Fruit fly (Drosophila melanogaster) whole organism, embryonic: ENCODE data around the gene Tom.

Experiments used
- Awh ChIP-seq: fragments of 200-800 bp; sonication (Bioruptor generic); IDR thresholded peaks from 2 replicates; pipeline ENCODE4, ENCODE4 v1.3.6; 2022; ENCODE audit warnings: missing biosample characterization, missing genetic modification characterization
- Bteb2 ChIP-seq: fragments of 200-800 bp; sonication (Bioruptor generic); optimal IDR thresholded peaks from 2 replicates; lab custom pipeline; 2016; ENCODE audit warnings: missing biosample characterization, missing genetic modification characterization
- C15 ChIP-seq: fragments of 200-800 bp; sonication (Bioruptor generic); IDR thresholded peaks from 3 replicates; pipeline ENCODE4 v1.3.6; 2022; ENCODE audit warnings: missing biosample characterization, missing genetic modification characterization
- CG11456 ChIP-seq: fragments of 200-800 bp; sonication (Bioruptor generic); IDR thresholded peaks from 3 replicates; pipeline ENCODE4 v1.3.6; 2022; ENCODE audit warnings: missing biosample characterization, missing genetic modification characterization
- CG11696 ChIP-seq: fragments of 200-800 bp; sonication (Bioruptor generic); IDR thresholded peaks from 2 replicates; pipeline ENCODE4 v1.3.6; 2022; ENCODE audit warnings: missing biosample characterization, missing genetic modification characterization
- CG1233 ChIP-seq: fragments of 200-800 bp; sonication (Bioruptor generic); optimal IDR thresholded peaks from 4 replicates; lab custom pipeline; 2018; ENCODE audit warnings: missing biosample characterization, mild to moderate bottlenecking, missing genetic modification characterization
- CG12744 ChIP-seq: fragments of 200-800 bp; sonication (Bioruptor generic); optimal IDR thresholded peaks from 2 replicates; lab custom pipeline; 2016; ENCODE audit warnings: missing biosample characterization, missing genetic modification characterization
- CG13296 ChIP-seq: fragments of 200-800 bp; sonication (Bioruptor generic); optimal IDR thresholded peaks from 3 replicates; lab custom pipeline; 2018; ENCODE audit warnings: missing biosample characterization, mild to moderate bottlenecking, missing genetic modification characterization
- CG14014 ChIP-seq: fragments of 200-800 bp; sonication (Bioruptor generic); IDR thresholded peaks from 2 replicates; pipeline ENCODE4 v1.3.6; 2022; ENCODE audit warnings: missing biosample characterization, missing genetic modification characterization
- CG14050 ChIP-seq: fragments of 200-800 bp; sonication (Bioruptor generic); IDR thresholded peaks from 3 replicates; pipeline ENCODE4 v1.3.6; 2022; ENCODE audit warnings: missing biosample characterization, missing genetic modification characterization
- CG15073 ChIP-seq: fragments of 200-800 bp; sonication (Bioruptor generic); optimal IDR thresholded peaks from 2 replicates; lab custom pipeline; 2016; ENCODE audit warnings: missing biosample characterization, missing genetic modification characterization
- CG17568 ChIP-seq: fragments of 200-800 bp; sonication (Bioruptor generic); optimal IDR thresholded peaks from 2 replicates; lab custom pipeline; 2018; ENCODE audit warnings: missing biosample characterization, mild to moderate bottlenecking, missing genetic modification characterization, moderate library complexity
- CG17829 ChIP-seq: fragments of 200-800 bp; optimal IDR thresholded peaks from 2 replicates; lab custom pipeline; 2019; ENCODE audit warnings: missing biosample characterization, mild to moderate bottlenecking, missing genetic modification characterization, moderate library complexity
- CG18011 ChIP-seq: fragments of 200-800 bp; sonication (Bioruptor generic); optimal IDR thresholded peaks from 2 replicates; lab custom pipeline; 2017; ENCODE audit warnings: missing biosample characterization, missing genetic modification characterization, mild to moderate bottlenecking, moderate library complexity, missing genotype
- CG2712 ChIP-seq: fragments of 200-800 bp; optimal IDR thresholded peaks from 3 replicates; lab custom pipeline; 2019; ENCODE audit warnings: missing biosample characterization, mild to moderate bottlenecking, missing genetic modification characterization, moderate library complexity
- CG31224 ChIP-seq: fragments of 200-800 bp; sonication (Bioruptor generic); IDR thresholded peaks from 2 replicates; pipeline ENCODE4 v1.3.6; 2022; ENCODE audit warnings: missing biosample characterization, missing genetic modification characterization
- CG31365 ChIP-seq: fragments of 200-800 bp; sonication (Bioruptor generic); optimal IDR thresholded peaks from 2 replicates; lab custom pipeline; 2018; ENCODE audit warnings: missing biosample characterization, mild to moderate bottlenecking, missing genetic modification characterization
- CG33213 ChIP-seq: fragments of 200-800 bp; sonication (Bioruptor generic); optimal IDR thresholded peaks from 3 replicates; lab custom pipeline; 2016; ENCODE audit warnings: missing biosample characterization, missing genetic modification characterization
- CG3995 ChIP-seq: fragments of 200-800 bp; sonication (Bioruptor generic); optimal IDR thresholded peaks from 3 replicates; lab custom pipeline; 2016; ENCODE audit warnings: missing biosample characterization, missing genetic modification characterization
- CG4282 ChIP-seq: fragments of 200-800 bp; sonication (Bioruptor generic); optimal IDR thresholded peaks from 2 replicates; lab custom pipeline; 2016; ENCODE audit warnings: missing biosample characterization, missing genetic modification characterization
- CG4820 ChIP-seq: fragments of 200-800 bp; sonication (Bioruptor generic); optimal IDR thresholded peaks from 3 replicates; lab custom pipeline; 2016; ENCODE audit warnings: missing biosample characterization, missing genetic modification characterization
- CG6689 ChIP-seq: fragments of 200-800 bp; sonication (Bioruptor generic); IDR thresholded peaks from 2 replicates; pipeline ENCODE4 v1.3.6; 2022; ENCODE audit warnings: missing biosample characterization, missing genetic modification characterization
- CG7556 ChIP-seq: fragments of 200-800 bp; sonication (Bioruptor generic); optimal IDR thresholded peaks from 2 replicates; lab custom pipeline; 2017; ENCODE audit warnings: missing biosample characterization, mild to moderate bottlenecking, missing genetic modification characterization
- D19B ChIP-seq: fragments of 200-800 bp; sonication (Bioruptor generic); optimal IDR thresholded peaks from 2 replicates; lab custom pipeline; 2017; ENCODE audit warnings: missing biosample characterization, mild to moderate bottlenecking, missing genetic modification characterization
- Dbx ChIP-seq: fragments of 200-800 bp; sonication (Bioruptor generic); IDR thresholded peaks from 3 replicates; pipeline ENCODE4 v1.3.6; 2022; ENCODE audit warnings: missing biosample characterization, missing genetic modification characterization
- Drgx ChIP-seq: fragments of 200-800 bp; sonication (Bioruptor generic); IDR thresholded peaks from 2 replicates; pipeline ENCODE4 v1.3.6; 2022; ENCODE audit warnings: missing biosample characterization, missing genetic modification characterization
- Ets65A ChIP-seq: fragments of 200-800 bp; sonication (Bioruptor generic); peaks from one replicate; lab custom pipeline; 2016; ENCODE audit warnings: missing biosample characterization, missing genetic modification characterization
- HLH3B ChIP-seq: fragments of 200-800 bp; sonication (Bioruptor generic); IDR thresholded peaks from 2 replicates; pipeline ENCODE4 v1.3.6; 2022; ENCODE audit warnings: missing biosample characterization, missing genetic modification characterization
- HLH54F ChIP-seq: fragments of 200-800 bp; sonication (Bioruptor generic); optimal IDR thresholded peaks from 3 replicates; lab custom pipeline; 2016; ENCODE audit warnings: missing biosample characterization, missing genetic modification characterization
- Hsf ChIP-seq: fragments of 200-800 bp; sonication (Bioruptor generic); optimal IDR thresholded peaks from 3 replicates; lab custom pipeline; 2016; ENCODE audit warnings: missing biosample characterization, missing genetic modification characterization
- MESR4 ChIP-seq: fragments of 200-800 bp; sonication (Bioruptor generic); optimal IDR thresholded peaks from 2 replicates; lab custom pipeline; 2018; ENCODE audit warnings: missing biosample characterization, mild to moderate bottlenecking, missing genetic modification characterization, moderate library complexity
- NK7.1 ChIP-seq: fragments of 200-800 bp; sonication (Bioruptor generic); optimal IDR thresholded peaks from 3 replicates; lab custom pipeline; 2016; ENCODE audit warnings: missing biosample characterization, missing genetic modification characterization
- Nf-YA ChIP-seq: fragments of 200-800 bp; sonication (Bioruptor generic); IDR thresholded peaks from 2 replicates; pipeline ENCODE4 v1.3.6; 2022; ENCODE audit warnings: missing biosample characterization, missing genetic modification characterization
- Opbp ChIP-seq: fragments of 200-800 bp; sonication (Bioruptor generic); IDR thresholded peaks from 3 replicates; pipeline ENCODE4 v1.3.6; 2022; ENCODE audit warnings: missing biosample characterization, missing genetic modification characterization; ENCODE audit not compliant: partially characterized antibody
- Side ChIP-seq: fragments of 200-800 bp; sonication (Bioruptor generic); optimal IDR thresholded peaks from 2 replicates; lab custom pipeline; 2016; ENCODE audit warnings: missing biosample characterization, missing genetic modification characterization
- Tbp ChIP-seq: fragments of >200 bp; optimal IDR thresholded peaks from 2 replicates; lab custom pipeline; 2018; ENCODE audit warnings: missing biosample characterization, missing genetic modification characterization
- ab ChIP-seq: fragments of 200-800 bp; sonication (Bioruptor generic); optimal IDR thresholded peaks from 2 replicates; lab custom pipeline; 2016; ENCODE audit warnings: missing biosample characterization, missing genetic modification characterization
- cas ChIP-seq: fragments of 200-800 bp; sonication (Bioruptor generic); IDR thresholded peaks from 2 replicates; pipeline ENCODE4 v1.3.6; 2022; ENCODE audit warnings: missing biosample characterization, missing genetic modification characterization
- dan ChIP-seq: fragments of 200-800 bp; sonication (Bioruptor generic); IDR thresholded peaks from 2 replicates; pipeline ENCODE4 v1.3.6; 2022; ENCODE audit warnings: missing biosample characterization, missing genetic modification characterization
- exex ChIP-seq: fragments of 200-800 bp; sonication (Bioruptor generic); optimal IDR thresholded peaks from 4 replicates; lab custom pipeline; 2018; ENCODE audit warnings: missing biosample characterization, mild to moderate bottlenecking, missing genetic modification characterization, moderate library complexity
- eyg ChIP-seq: fragments of 200-800 bp; sonication (Bioruptor generic); optimal IDR thresholded peaks from 3 replicates; lab custom pipeline; 2016; ENCODE audit warnings: missing biosample characterization, missing genetic modification characterization
- fd102C ChIP-seq: fragments of 200-800 bp; sonication (Bioruptor generic); optimal IDR thresholded peaks from 2 replicates; lab custom pipeline; 2018; ENCODE audit warnings: missing biosample characterization, mild to moderate bottlenecking, missing genetic modification characterization, moderate library complexity
- jing ChIP-seq: fragments of 200-800 bp; sonication (Bioruptor generic); optimal IDR thresholded peaks from 2 replicates; lab custom pipeline; 2018; ENCODE audit warnings: missing biosample characterization, mild to moderate bottlenecking, missing genetic modification characterization
- kay ChIP-seq: fragments of 200-800 bp; sonication (Bioruptor generic); optimal IDR thresholded peaks from 2 replicates; lab custom pipeline; 2016; ENCODE audit warnings: missing biosample characterization, missing genetic modification characterization
- lbe ChIP-seq: fragments of 200-800 bp; sonication (Bioruptor generic); optimal IDR thresholded peaks from 2 replicates; lab custom pipeline; 2016; ENCODE audit warnings: missing biosample characterization, mild to moderate bottlenecking, missing genetic modification characterization
- pfk ChIP-seq: fragments of 200-800 bp; sonication (Bioruptor generic); optimal IDR thresholded peaks from 2 replicates; lab custom pipeline; 2018; ENCODE audit warnings: missing biosample characterization, mild to moderate bottlenecking, missing genetic modification characterization, moderate library complexity
- sisA ChIP-seq: fragments of 200-800 bp; sonication (Bioruptor generic); IDR thresholded peaks from 2 replicates; pipeline ENCODE4 v1.3.6; 2022; ENCODE audit warnings: missing biosample characterization, missing genetic modification characterization
- stc ChIP-seq: fragments of 200-800 bp; sonication (Bioruptor generic); IDR thresholded peaks from 2 replicates; pipeline ENCODE4 v1.3.6; 2022; ENCODE audit warnings: missing biosample characterization, missing genetic modification characterization
- tll ChIP-seq, 2 experiments: fragments of 200-800 bp in 1 of 2; fragments of >200 bp in 1 of 2; sonication (Bioruptor generic) in 1 of 2; optimal IDR thresholded peaks; 2 replicates each; lab custom pipeline; 2017 to 2019; ENCODE audit warnings: missing biosample characterization in 2 of 2, missing genetic modification characterization in 2 of 2, mild to moderate bottlenecking in 1 of 2, moderate library complexity in 1 of 2
- toy ChIP-seq: fragments of 200-800 bp; sonication (Bioruptor generic); IDR thresholded peaks from 2 replicates; pipeline ENCODE4 v1.3.6; 2022; ENCODE audit warnings: missing biosample characterization, missing genetic modification characterization
- zen2 ChIP-seq: fragments of 200-800 bp; sonication (Bioruptor generic); IDR thresholded peaks from 3 replicates; pipeline ENCODE4 v1.3.6; 2022; ENCODE audit warnings: missing biosample characterization, missing genetic modification characterization; ENCODE audit not compliant: partially characterized antibody

The Tom gene

dm6 chr3L:14956288-14957032, 12.7 kb upstream of the Tom start (continued):
- TF ChIP-seq Drgx (GFP tag; lab: Robert Waterston, UW) (no peak), CG14050 (GFP tag; lab: Robert Waterston, UW) (no peak), D19B (GFP tag; lab: Kevin White, UChicago) (no peak), CG1233 (GFP tag; lab: Kevin White, UChicago) (peak; percentile 79), CG3995 (no peak), CG18011 (no peak), CG6689 (no peak), CG12744 (GFP tag; lab: Kevin White, UChicago) (peak; percentile 58), jing (GFP tag; lab: Kevin White, UChicago) (no peak), toy (GFP tag; lab: Robert Waterston, UW) (no peak), HLH3B (GFP tag; lab: Robert Waterston, UW) (no peak), Nf-YA (GFP tag; lab: Robert Waterston, UW) (no peak), Awh (GFP tag; lab: Robert Waterston, UW) (no peak), tll (GFP tag; optimal IDR thresholded peaks at IDR 0.05; lab: Kevin White, UChicago) (peak in 1 of 2 experiments; percentile 98), dan (no peak), fd102C (GFP tag; lab: Kevin White, UChicago) (peak; percentile 100), Side (GFP tag; lab: Kevin White, UChicago) (peak; percentile 59), exex (tag; lab: Kevin White, UChicago) (no peak), CG31365 (tag; lab: Kevin White, UChicago) (no peak), kay (GFP tag; lab: Kevin White, UChicago) (no peak), CG13296 (GFP tag; lab: Kevin White, UChicago) (no peak), CG11456 (no peak), sisA (GFP tag; lab: Robert Waterston, UW) (no peak), stc (GFP tag; lab: Robert Waterston, UW) (no peak), CG15073 (no peak), cas (GFP tag; lab: Robert Waterston, UW) (no peak), HLH54F (GFP tag; lab: Kevin White, UChicago) (no peak), Tbp (GFP tag; lab: Kevin White, UChicago) (no peak), lbe (GFP tag; lab: Kevin White, UChicago) (no peak), eyg (GFP tag; lab: Kevin White, UChicago) (no peak), CG14014 (GFP tag; lab: Robert Waterston, UW) (no peak), CG4820 (GFP tag; lab: Kevin White, UChicago) (peak; percentile 25), Opbp (GFP tag; lab: Robert Waterston, UW) (no peak), CG31224 (no peak), CG17568 (GFP tag; lab: Kevin White, UChicago) (peak; percentile 66), Bteb2 (GFP tag; lab: Kevin White, UChicago) (no peak), Dbx (GFP tag; lab: Robert Waterston, UW) (no peak), ab (no peak), C15 (no peak), MESR4 (GFP tag; lab: Kevin White, UChicago) (no peak), NK7.1 (GFP tag; lab: Kevin White, UChicago) (peak; percentile 26), CG2712 (peak; percentile 61), Hsf (GFP tag; lab: Kevin White, UChicago) (no peak), CG33213 (GFP tag; lab: Kevin White, UChicago) (peak; percentile 16), CG7556 (GFP tag; lab: Kevin White, UChicago) (peak; percentile 38), zen2 (GFP tag; lab: Robert Waterston, UW) (no peak), Ets65A (GFP tag; lab: Kevin White, UChicago) (peak; percentile 48), CG11696 (GFP tag; lab: Robert Waterston, UW) (no peak), CG17829 (tag; lab: Kevin White, UChicago) (peak; percentile 42), pfk (GFP tag; lab: Kevin White, UChicago) (peak; percentile 9), CG4282 (GFP tag; lab: Kevin White, UChicago) (no peak)
